Fruit fly (Drosophila melanogaster) whole organism, adult: ENCODE data around the gene Qsox4.
A peak's percentile ranks its signal among the peaks of the same experiment; 100 is the strongest.

Experiments
- CG11617 ChIP-seq: fragments of 200-800 bp; sonication (Bioruptor generic); optimal IDR thresholded peaks from 2 replicates; lab custom pipeline; 2017; ENCODE audit warnings: mild to moderate bottlenecking, missing biosample characterization, missing genetic modification reagents, missing genetic modification characterization
- CG12768 ChIP-seq: fragments of 200-800 bp; sonication (Bioruptor generic); optimal IDR thresholded peaks from 2 replicates; lab custom pipeline; 2017; ENCODE audit warnings: missing biosample characterization, missing genetic modification characterization, mild to moderate bottlenecking, moderate library complexity, missing genetic modification reagents
- CG14711 ChIP-seq: fragments of 200-800 bp; sonication (Bioruptor generic); optimal IDR thresholded peaks from 2 replicates; lab custom pipeline; 2018; ENCODE audit warnings: missing biosample characterization, mild to moderate bottlenecking, missing genetic modification characterization, moderate library complexity
- CG1620 ChIP-seq: fragments of 200-800 bp; sonication (Bioruptor generic); optimal IDR thresholded peaks from 2 replicates; lab custom pipeline; 2016; ENCODE audit warnings: missing biosample characterization, missing genetic modification characterization
- CG33017 ChIP-seq: fragments of 200-800 bp; sonication (Bioruptor generic); optimal IDR thresholded peaks from 2 replicates; lab custom pipeline; 2018; ENCODE audit warnings: missing biosample characterization, mild to moderate bottlenecking, missing genetic modification characterization, moderate library complexity
- CG5204 ChIP-seq: fragments of 200-800 bp; sonication (Bioruptor generic); optimal IDR thresholded peaks from 2 replicates; lab custom pipeline; 2016; ENCODE audit warnings: missing biosample characterization, missing genetic modification characterization
- CG7045 ChIP-seq: fragments of 200-800 bp; sonication (Bioruptor generic); optimal IDR thresholded peaks from 2 replicates; lab custom pipeline; 2017; ENCODE audit warnings: missing biosample characterization, mild to moderate bottlenecking, missing genetic modification characterization
- CG7101 ChIP-seq: fragments of 200-800 bp; sonication (Bioruptor generic); optimal IDR thresholded peaks from 2 replicates; lab custom pipeline; 2018; ENCODE audit warnings: missing biosample characterization, mild to moderate bottlenecking, missing genetic modification characterization, moderate library complexity
- Clk ChIP-seq: fragments of 200-800 bp; sonication (Bioruptor generic); optimal IDR thresholded peaks from 2 replicates; lab custom pipeline; 2017; ENCODE audit warnings: missing biosample characterization, missing genetic modification characterization
- Crg-1 ChIP-seq: fragments of 200-800 bp; sonication (Bioruptor generic); optimal IDR thresholded peaks from 2 replicates; lab custom pipeline; 2016; ENCODE audit warnings: missing biosample characterization, missing genetic modification characterization
- Hr96 ChIP-seq: fragments of 200-800 bp; sonication (Bioruptor generic); optimal IDR thresholded peaks from 2 replicates; lab custom pipeline; 2016; ENCODE audit warnings: missing biosample characterization, missing genetic modification characterization
- Mnt ChIP-seq: fragments of 200-800 bp; sonication (Bioruptor generic); optimal IDR thresholded peaks from 2 replicates; lab custom pipeline; 2016; ENCODE audit warnings: missing biosample characterization, mild to moderate bottlenecking, missing genetic modification characterization
- bab1 ChIP-seq: fragments of 200-800 bp; sonication (Bioruptor generic); optimal IDR thresholded peaks from 3 replicates; lab custom pipeline; 2019; ENCODE audit warnings: missing biosample characterization, mild to moderate bottlenecking, missing genetic modification characterization, moderate library complexity
- cic ChIP-seq: fragments of 200-800 bp; sonication (Bioruptor generic); optimal IDR thresholded peaks from 2 replicates; lab custom pipeline; 2017; ENCODE audit warnings: missing biosample characterization, mild to moderate bottlenecking, missing genetic modification characterization, moderate library complexity
- cnc ChIP-seq, 2 experiments: fragments of >200 bp; optimal IDR thresholded peaks; 2 replicates each; lab custom pipeline; 2017
- kay ChIP-seq: fragments of 200-800 bp; sonication (Bioruptor generic); peaks from one replicate; lab custom pipeline; 2016; ENCODE audit warnings: missing biosample characterization, missing genetic modification characterization, borderline replicate concordance
- ovo ChIP-seq: fragments of 200-800 bp; sonication (Bioruptor generic); optimal IDR thresholded peaks from 2 replicates; lab custom pipeline; 2016; ENCODE audit warnings: missing biosample characterization, missing genetic modification characterization
- pad ChIP-seq: fragments of 200-800 bp; sonication (Bioruptor generic); optimal IDR thresholded peaks from 3 replicates; lab custom pipeline; 2017; ENCODE audit warnings: missing biosample characterization, missing genetic modification characterization, mild to moderate bottlenecking, moderate library complexity, missing genetic modification reagents
- tj ChIP-seq: fragments of 200-800 bp; sonication (Bioruptor generic); optimal IDR thresholded peaks from 3 replicates; lab custom pipeline; 2017; ENCODE audit warnings: missing biosample characterization, mild to moderate bottlenecking, missing genetic modification characterization, moderate library complexity
- toe ChIP-seq: fragments of 200-800 bp; sonication (Bioruptor generic); optimal IDR thresholded peaks from 2 replicates; lab custom pipeline; 2016; ENCODE audit warnings: missing biosample characterization, missing genetic modification characterization

Gene Qsox4

dm6 chr3R:23683757-23684156 lies 18.8 kb upstream of the Qsox4 start, which contains the start of gene CG18754:
Gene CG18754, plus strand, starts transcription at chr3R:23684057.
- TF ChIP-seq ovo (GFP tag; lab: Kevin White, UChicago) (no peak), CG11617 (GFP tag; lab: Kevin White, UChicago) (no peak), Crg-1 (GFP tag; lab: Kevin White, UChicago) (no peak), tj (GFP tag; lab: Kevin White, UChicago) (no peak), pad (no peak), toe (no peak)

- TF ChIP-seq cic (GFP tag; lab: Kevin White, UChicago) (peak; percentile 18), CG14711 (tag; lab: Kevin White, UChicago) (no peak), Crg-1 (GFP tag; lab: Kevin White, UChicago) (no peak), tj (GFP tag; lab: Kevin White, UChicago) (peak; percentile 44), Hr96 (no peak), pad (no peak)
These were observed 16.6 kb upstream of the Qsox4 start, which contains the start of gene SPE for dm6 chr3R:23685955-23686354. Gene SPE, plus strand, starts transcription at chr3R:23686255.

- TF ChIP-seq CG14711 (tag; lab: Kevin White, UChicago) (no peak), CG7045 (GFP tag; lab: Kevin White, UChicago) (no peak), CG1620 (GFP tag; lab: Kevin White, UChicago) (no peak), Clk (GFP tag; lab: Kevin White, UChicago) (no peak), cnc (optimal IDR thresholded peaks at IDR 0.05; lab: Kevin White, UChicago) (no peak), CG33017 (tag; lab: Kevin White, UChicago) (no peak), CG5204 (GFP tag; lab: Kevin White, UChicago) (no peak), kay (GFP tag; lab: Kevin White, UChicago) (no peak), cic (GFP tag; lab: Kevin White, UChicago) (no peak), Mnt (GFP tag; lab: Kevin White, UChicago) (no peak), toe (no peak), CG11617 (GFP tag; lab: Kevin White, UChicago) (no peak), Crg-1 (GFP tag; lab: Kevin White, UChicago) (no peak), CG7101 (tag; lab: Kevin White, UChicago) (no peak), Hr96 (no peak)
These were observed 15.6 kb upstream of the Qsox4 start for dm6 chr3R:23686924-23687323.

dm6 chr3R:23694579-23695033 lies 8.0 kb upstream of the Qsox4 start, which contains the start of gene CG10254:
Gene CG10254, minus strand, starts transcription at chr3R:23694983.
- TF ChIP-seq toe (no peak), Mnt (GFP tag; lab: Kevin White, UChicago) (no peak), CG5204 (GFP tag; lab: Kevin White, UChicago) (no peak), bab1 (GFP tag; lab: Kevin White, UChicago) (peak; percentile 34)

- TF ChIP-seq pad = no peak
- no peak for TF ChIP-seq cic (GFP tag; lab: Kevin White, UChicago)
- no peak for TF ChIP-seq CG7101 (tag; lab: Kevin White, UChicago)
- TF ChIP-seq CG14711 (tag; lab: Kevin White, UChicago) = no peak
- no peak for TF ChIP-seq Clk (GFP tag; lab: Kevin White, UChicago)
- TF ChIP-seq Hr96 = no peak
- no peak for TF ChIP-seq CG33017 (tag; lab: Kevin White, UChicago)
- TF ChIP-seq kay (GFP tag; lab: Kevin White, UChicago) = no peak
- TF ChIP-seq CG11617 (GFP tag; lab: Kevin White, UChicago) = no peak
- TF ChIP-seq tj (GFP tag; lab: Kevin White, UChicago) = no peak
These were observed 6.4 kb upstream of the Qsox4 start, which contains the start of gene CG10252 for dm6 chr3R:23696145-23696544. Gene CG10252, minus strand, starts transcription at chr3R:23696245.

- TF ChIP-seq ovo (GFP tag; lab: Kevin White, UChicago) (no peak), CG1620 (GFP tag; lab: Kevin White, UChicago) (no peak), cic (GFP tag; lab: Kevin White, UChicago) (no peak), Crg-1 (GFP tag; lab: Kevin White, UChicago) (no peak), pad (no peak), CG7045 (GFP tag; lab: Kevin White, UChicago) (no peak), cnc (optimal IDR thresholded peaks at IDR 0.05; lab: Kevin White, UChicago) (no peak), Hr96 (no peak), kay (GFP tag; lab: Kevin White, UChicago) (no peak), toe (no peak), CG5204 (GFP tag; lab: Kevin White, UChicago) (no peak), CG12768 (GFP tag; lab: Kevin White, UChicago) (no peak), Mnt (GFP tag; lab: Kevin White, UChicago) (no peak), bab1 (GFP tag; lab: Kevin White, UChicago) (no peak)
These were observed 3.7 kb upstream of the Qsox4 start, which contains the start of gene prt for dm6 chr3R:23698835-23699234. Gene prt, minus strand, starts transcription at chr3R:23699027.

- TF ChIP-seq Crg-1 (GFP tag; lab: Kevin White, UChicago) = no peak
- no peak for TF ChIP-seq CG11617 (GFP tag; lab: Kevin White, UChicago)
- no peak for TF ChIP-seq cic (GFP tag; lab: Kevin White, UChicago)
- no peak for TF ChIP-seq toe
- no peak for TF ChIP-seq bab1 (GFP tag; lab: Kevin White, UChicago)
- no peak for TF ChIP-seq Hr96
- no peak for TF ChIP-seq Clk (GFP tag; lab: Kevin White, UChicago)
- no peak for TF ChIP-seq CG12768 (GFP tag; lab: Kevin White, UChicago)
- no peak for TF ChIP-seq Mnt (GFP tag; lab: Kevin White, UChicago)
- TF ChIP-seq CG1620 (GFP tag; lab: Kevin White, UChicago) = no peak
- no peak for TF ChIP-seq CG7045 (GFP tag; lab: Kevin White, UChicago)
- TF ChIP-seq CG14711 (tag; lab: Kevin White, UChicago) = no peak
These were observed 2.2 kb upstream of the Qsox4 start, which contains the start of the genes CG31468 and Gba1a for dm6 chr3R:23700304-23700767. Gene CG31468, minus strand, starts transcription at chr3R:23700354. Gene Gba1a, plus strand, starts transcription at chr3R:23700621.
